Worm (Caenorhabditis elegans) whole organism, early embryonic: ENCODE measurements around the gene tag-52.

Experiments
- B0310.2 ChIP-seq: sonication (generic microtip); optimal IDR thresholded peaks from 2 replicates; lab custom pipeline; 2016; ENCODE audit warnings: mild to moderate bottlenecking, missing genetic modification characterization, missing compliant biosample characterization
- F13C5.2 ChIP-seq: sonication (generic microtip); optimal IDR thresholded peaks from 2 replicates; lab custom pipeline; 2017; ENCODE audit warnings: mild to moderate bottlenecking, missing genetic modification characterization, inconsistent platforms, missing compliant biosample characterization
- aly-1 ChIP-seq: sonication (generic microtip); optimal IDR thresholded peaks from 2 replicates; lab custom pipeline; 2016; ENCODE audit warnings: missing genetic modification characterization, missing compliant biosample characterization
- ama-1 ChIP-seq: fragments of 150-350 bp; optimal IDR thresholded peaks from 2 replicates; lab custom pipeline; 2014
- ceh-13 ChIP-seq: fragments of 200-800 bp; sonication (Bioruptor generic); optimal IDR thresholded peaks from 2 replicates; lab custom pipeline; 2018; ENCODE audit warnings: mild to moderate bottlenecking, missing genetic modification characterization, missing compliant biosample characterization
- ceh-36 ChIP-seq: sonication (generic microtip); optimal IDR thresholded peaks from 2 replicates; lab custom pipeline; 2016; ENCODE audit warnings: missing genetic modification characterization, inconsistent platforms, missing compliant biosample characterization
- ets-7 ChIP-seq: sonication (generic microtip); optimal IDR thresholded peaks from 2 replicates; lab custom pipeline; 2016; ENCODE audit warnings: missing genotype, missing genetic modification characterization, missing compliant biosample characterization
- flt-1 ChIP-seq: fragments of 200-800 bp; sonication (Bioruptor generic); IDR thresholded peaks from 2 replicates; pipeline ENCODE4 v1.3.6; 2022; ENCODE audit warnings: missing genetic modification characterization, missing compliant biosample characterization
- hmbx-1 ChIP-seq: sonication (generic microtip); optimal IDR thresholded peaks from 2 replicates; lab custom pipeline; 2016; ENCODE audit warnings: mild to moderate bottlenecking, missing genetic modification characterization, missing compliant biosample characterization
- hmg-4 ChIP-seq: fragments of 200-800 bp; sonication (Bioruptor generic); optimal IDR thresholded peaks from 2 replicates; lab custom pipeline; 2018; ENCODE audit warnings: mild to moderate bottlenecking, missing genetic modification characterization, missing compliant biosample characterization
- hnd-1 ChIP-seq: sonication (generic microtip); optimal IDR thresholded peaks from 2 replicates; lab custom pipeline; 2016; ENCODE audit warnings: missing genetic modification characterization, missing compliant biosample characterization
- pes-1 ChIP-seq: fragments of 200-800 bp; sonication (Bioruptor generic); IDR thresholded peaks from 2 replicates; pipeline ENCODE4 v1.3.6; 2022; ENCODE audit warnings: missing genetic modification reagents, missing genetic modification characterization, missing compliant biosample characterization
- scrt-1 ChIP-seq: fragments of 200-800 bp; sonication (Bioruptor generic); IDR thresholded peaks from 2 replicates; pipeline ENCODE4 v1.3.6; 2022; ENCODE audit warnings: missing genetic modification characterization, missing compliant biosample characterization
- sea-1 ChIP-seq: fragments of 200-800 bp; sonication (Bioruptor generic); conservative IDR thresholded peaks from 2 replicates; pipeline ENCODE4 v1.3.6; 2022; ENCODE audit warnings: missing genetic modification characterization, missing compliant biosample characterization
- tbx-11 ChIP-seq: fragments of 200-800 bp; sonication (Bioruptor generic); IDR thresholded peaks from 2 replicates; pipeline ENCODE4 v1.3.6; 2022; ENCODE audit warnings: missing genetic modification characterization, missing compliant biosample characterization
- tbx-37 ChIP-seq: fragments of 200-800 bp; sonication (Bioruptor generic); conservative IDR thresholded peaks from 2 replicates; pipeline ENCODE4 v1.3.6; 2022; ENCODE audit warnings: missing genetic modification reagents, missing genetic modification characterization, missing compliant biosample characterization
- tra-4 ChIP-seq: sonication (generic microtip); optimal IDR thresholded peaks from 2 replicates; lab custom pipeline; 2017; ENCODE audit warnings: missing genetic modification characterization, missing compliant biosample characterization

The tag-52 gene

DNA sequence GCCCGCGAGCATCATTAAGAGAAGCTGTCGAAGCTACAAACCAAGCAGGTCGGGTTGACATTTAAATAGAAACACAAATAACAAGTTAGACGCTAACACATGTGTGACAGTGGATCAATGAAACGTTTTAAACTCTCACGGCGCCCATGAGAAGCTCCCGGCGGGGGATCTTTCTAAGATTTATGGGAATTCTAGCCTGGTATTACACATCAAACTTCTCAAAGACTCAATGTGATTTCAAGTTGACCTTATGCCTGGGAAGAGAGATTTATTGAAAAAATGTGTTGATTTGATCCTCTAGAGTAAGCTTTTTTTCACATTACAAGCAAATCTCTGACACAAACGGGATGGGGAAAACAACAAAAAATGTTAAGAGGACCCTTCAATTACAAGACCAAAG lies 31.4 kb upstream of the tag-52 start:
- TF ChIP-seq tbx-37 (GFP tag; lab: Robert Waterston, UW) (no peak), scrt-1 (GFP tag; lab: Robert Waterston, UW) (no peak), ceh-13 (GFP tag; lab: Kevin White, UChicago) (no peak), tbx-11 (GFP tag; lab: Robert Waterston, UW) (no peak), pes-1 (no peak), B0310.2 (tag; lab: Kevin White, UChicago) (no peak), hmg-4 (GFP tag; lab: Kevin White, UChicago) (no peak), ceh-36 (tag; lab: Kevin White, UChicago) (no peak), hmbx-1 (tag; lab: Kevin White, UChicago) (no peak), ama-1 (no peak), ets-7 (tag; lab: Kevin White, UChicago) (no peak), flt-1 (GFP tag; lab: Robert Waterston, UW) (no peak), hnd-1 (tag; lab: Kevin White, UChicago) (no peak), tra-4 (tag; lab: Kevin White, UChicago) (no peak), aly-1 (tag; lab: Kevin White, UChicago) (no peak), sea-1 (no peak), F13C5.2 (tag; lab: Kevin White, UChicago) (no peak)

- TF ChIP-seq ets-7 (tag; lab: Kevin White, UChicago) (no peak), hnd-1 (tag; lab: Kevin White, UChicago) (no peak), flt-1 (GFP tag; lab: Robert Waterston, UW) (no peak), ceh-13 (GFP tag; lab: Kevin White, UChicago) (no peak)
Measured at ce11 chrX:3706319-3706718, 28.0 kb upstream of the tag-52 start.

- no peak for TF ChIP-seq tbx-37 (GFP tag; lab: Robert Waterston, UW)
Measured at ce11 chrX:3705319-3705718, 27.0 kb upstream of the tag-52 start.

DNA sequence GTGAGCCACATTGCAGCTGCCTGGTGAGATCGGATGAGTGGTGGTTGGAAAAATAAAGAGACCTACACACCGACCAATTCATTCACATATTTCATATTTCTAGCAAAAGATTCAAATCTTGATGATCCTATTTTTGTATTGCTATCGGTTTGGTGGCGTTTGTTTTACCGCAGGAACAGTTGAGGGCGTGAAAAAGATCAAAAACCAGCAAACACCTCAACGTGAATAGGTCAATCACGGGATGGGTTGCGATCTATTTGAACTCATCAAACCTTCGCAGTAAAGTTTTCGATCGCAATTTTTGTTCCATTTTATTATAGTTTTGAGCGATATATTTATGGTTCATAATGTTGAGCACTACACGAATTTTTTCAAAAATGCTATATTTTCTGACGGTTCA lies 23.5 kb upstream of the tag-52 start:
- TF ChIP-seq hmg-4 (GFP tag; lab: Kevin White, UChicago) (no peak), scrt-1 (GFP tag; lab: Robert Waterston, UW) (no peak), tbx-11 (GFP tag; lab: Robert Waterston, UW) (no peak), tbx-37 (GFP tag; lab: Robert Waterston, UW) (no peak), ceh-13 (GFP tag; lab: Kevin White, UChicago) (no peak), ets-7 (tag; lab: Kevin White, UChicago) (no peak), hmbx-1 (tag; lab: Kevin White, UChicago) (no peak), tra-4 (tag; lab: Kevin White, UChicago) (no peak), ama-1 (no peak), pes-1 (no peak), sea-1 (no peak), ceh-36 (tag; lab: Kevin White, UChicago) (no peak), B0310.2 (tag; lab: Kevin White, UChicago) (no peak)

DNA sequence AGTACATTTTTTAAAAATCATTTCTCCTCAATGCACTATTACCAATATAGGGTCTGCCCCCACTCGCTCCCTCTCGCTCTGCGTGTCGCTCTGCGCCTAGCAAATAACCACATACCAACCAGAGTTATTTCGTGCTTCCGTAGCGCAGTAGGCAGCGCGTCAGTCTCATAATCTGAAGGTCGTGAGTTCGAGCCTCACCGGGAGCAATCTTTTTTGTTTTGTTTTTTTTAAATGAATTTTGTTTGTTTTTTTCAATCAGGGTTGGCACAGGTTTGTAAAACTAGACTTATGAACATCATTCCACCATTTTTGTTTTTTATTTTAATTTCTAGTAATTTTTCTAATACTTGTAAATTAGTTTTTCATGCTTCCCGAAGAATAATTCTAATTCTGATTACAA lies 19.3 kb upstream of the tag-52 start:
- TF ChIP-seq tbx-37 (GFP tag; lab: Robert Waterston, UW) (peak; percentile 92), ceh-36 (tag; lab: Kevin White, UChicago) (peak; percentile 91), hmg-4 (GFP tag; lab: Kevin White, UChicago) (peak; percentile 91), ceh-13 (GFP tag; lab: Kevin White, UChicago) (peak; percentile 78), tbx-11 (GFP tag; lab: Robert Waterston, UW) (peak; percentile 92), ets-7 (tag; lab: Kevin White, UChicago) (peak; percentile 79), scrt-1 (GFP tag; lab: Robert Waterston, UW) (peak; percentile 94), aly-1 (tag; lab: Kevin White, UChicago) (peak; percentile 82), hmbx-1 (tag; lab: Kevin White, UChicago) (peak; percentile 67), B0310.2 (tag; lab: Kevin White, UChicago) (peak; percentile 81), tra-4 (tag; lab: Kevin White, UChicago) (peak; percentile 69), flt-1 (GFP tag; lab: Robert Waterston, UW) (peak; percentile 90), ama-1 (no peak), hnd-1 (tag; lab: Kevin White, UChicago) (peak; percentile 83), pes-1 (peak; percentile 95), sea-1 (peak; percentile 88), F13C5.2 (tag; lab: Kevin White, UChicago) (peak; percentile 96)

DNA sequence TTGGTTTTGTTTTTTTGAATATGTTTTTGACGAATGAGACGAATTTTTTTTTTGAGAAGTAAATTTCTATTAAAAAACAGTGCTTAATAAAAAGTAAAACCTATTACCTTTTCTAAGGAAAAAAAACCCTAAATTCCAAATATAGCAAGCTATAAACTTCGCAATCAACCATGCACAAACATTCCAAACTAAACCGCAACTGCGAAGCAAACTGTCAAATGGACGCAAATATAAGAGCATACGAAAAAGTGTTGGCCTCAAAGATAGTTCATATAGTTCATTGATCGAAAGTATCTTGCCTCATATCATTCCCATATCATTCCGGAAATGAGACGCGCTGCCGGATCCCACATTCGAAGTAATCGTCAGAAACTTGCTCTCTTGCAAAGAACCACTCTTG lies 18.2 kb upstream of the tag-52 start, which contains the start of gene C01C4.3:
Gene C01C4.3 (plus strand): TSS at position 301 of the 400 bp plus-strand sequence.
- TF ChIP-seq flt-1 (GFP tag; lab: Robert Waterston, UW) (no peak), ceh-13 (GFP tag; lab: Kevin White, UChicago) (no peak), hnd-1 (tag; lab: Kevin White, UChicago) (no peak), hmg-4 (GFP tag; lab: Kevin White, UChicago) (no peak), B0310.2 (tag; lab: Kevin White, UChicago) (no peak), ets-7 (tag; lab: Kevin White, UChicago) (no peak), tra-4 (tag; lab: Kevin White, UChicago) (no peak), sea-1 (no peak), hmbx-1 (tag; lab: Kevin White, UChicago) (no peak), aly-1 (tag; lab: Kevin White, UChicago) (no peak), pes-1 (no peak), F13C5.2 (tag; lab: Kevin White, UChicago) (no peak), tbx-11 (GFP tag; lab: Robert Waterston, UW) (no peak), tbx-37 (GFP tag; lab: Robert Waterston, UW) (no peak), ceh-36 (tag; lab: Kevin White, UChicago) (no peak), scrt-1 (GFP tag; lab: Robert Waterston, UW) (no peak), ama-1 (no peak)

- TF ChIP-seq ets-7 (tag; lab: Kevin White, UChicago) (no peak), F13C5.2 (tag; lab: Kevin White, UChicago) (no peak)
Measured at ce11 chrX:3695826-3696225, 17.5 kb upstream of the tag-52 start.
